Fruit fly (Drosophila melanogaster) whole organism, wandering third instar larva: ENCODE measurements around the gene Ctu2.
A peak's percentile ranks its signal among the peaks of the same experiment; 100 is the strongest.

Experiments used
- Abd-B ChIP-seq: fragments of >200 bp; optimal IDR thresholded peaks from 2 replicates; lab custom pipeline; 2017; ENCODE audit warnings: missing biosample characterization, missing genetic modification characterization
- CG32264 ChIP-seq: fragments of 200-800 bp; sonication (Bioruptor generic); optimal IDR thresholded peaks from 2 replicates; lab custom pipeline; 2016; ENCODE audit warnings: missing biosample characterization, missing genetic modification characterization
- CG9705 ChIP-seq: fragments of 200-800 bp; sonication (Bioruptor generic); optimal IDR thresholded peaks from 2 replicates; lab custom pipeline; 2018; ENCODE audit warnings: missing biosample characterization, mild to moderate bottlenecking, missing genetic modification characterization
- CrebA ChIP-seq: fragments of 200-800 bp; sonication (Bioruptor generic); optimal IDR thresholded peaks from 2 replicates; lab custom pipeline; 2016; ENCODE audit warnings: missing biosample characterization, mild to moderate bottlenecking, missing genetic modification characterization, borderline replicate concordance
- Dfd ChIP-seq: fragments of >200 bp; optimal IDR thresholded peaks from 2 replicates; lab custom pipeline; 2017; ENCODE audit warnings: missing biosample characterization, missing genetic modification characterization
- Dif ChIP-seq: fragments of 200-275, 200-300 bp; sonication (Bioruptor generic); optimal IDR thresholded peaks from 2 replicates; lab custom pipeline; 2018; ENCODE audit warnings: missing biosample characterization, missing genetic modification characterization; ENCODE audit not compliant: partially characterized antibody
- GATAd ChIP-seq: sonication (Bioruptor generic); optimal IDR thresholded peaks from 2 replicates; lab custom pipeline; 2016; ENCODE audit warnings: missing biosample characterization, missing genetic modification characterization
- HLH106 ChIP-seq: fragments of 200-800 bp; optimal IDR thresholded peaks from 3 replicates; lab custom pipeline; 2019; ENCODE audit warnings: missing biosample characterization, mild to moderate bottlenecking, missing genetic modification characterization, moderate library complexity
- Hnf4 ChIP-seq: fragments of 200-800 bp; sonication (Bioruptor generic); optimal IDR thresholded peaks from 2 replicates; lab custom pipeline; 2016; ENCODE audit warnings: missing biosample characterization, mild to moderate bottlenecking, missing genetic modification characterization
- Hr78 ChIP-seq: fragments of >200 bp; optimal IDR thresholded peaks from 2 replicates; lab custom pipeline; 2017; ENCODE audit warnings: missing biosample characterization, missing genetic modification characterization
- Hr83 ChIP-seq: fragments of 200-300 bp; sonication (Bioruptor generic); optimal IDR thresholded peaks from 2 replicates; lab custom pipeline; 2016; ENCODE audit warnings: missing biosample characterization, mild to moderate bottlenecking, missing genetic modification characterization, moderate library complexity; ENCODE audit not compliant: poor library complexity, severe bottlenecking
- Jra ChIP-seq: sonication (Bioruptor generic); optimal IDR thresholded peaks from 2 replicates; lab custom pipeline; 2016; ENCODE audit warnings: missing biosample characterization, missing genetic modification characterization
- Mio ChIP-seq: sonication (Bioruptor generic); optimal IDR thresholded peaks from 2 replicates; lab custom pipeline; 2016; ENCODE audit warnings: missing biosample characterization, missing genetic modification characterization
- Myc ChIP-seq: fragments of >200 bp; optimal IDR thresholded peaks from 2 replicates; lab custom pipeline; 2017
- N ChIP-seq: fragments of >200 bp; optimal IDR thresholded peaks from 2 replicates; lab custom pipeline; 2018; ENCODE audit warnings: missing biosample characterization, missing external identifiers, missing genetic modification characterization
- OdsH ChIP-seq: fragments of 200-800 bp; sonication (Bioruptor generic); optimal IDR thresholded peaks from 2 replicates; lab custom pipeline; 2016; ENCODE audit warnings: missing biosample characterization, mild to moderate bottlenecking, missing genetic modification characterization
- Rel ChIP-seq, 2 experiments: fragments of 200-800 bp; sonication (Bioruptor generic) in 1 of 2; optimal IDR thresholded peaks; 2 replicates in 1 of 2; 3 replicates in 1 of 2; lab custom pipeline; 2016 to 2019; ENCODE audit warnings: mild to moderate bottlenecking in 2 of 2, missing biosample characterization in 2 of 2, missing genetic modification characterization in 2 of 2, moderate library complexity in 1 of 2
- Sp1 ChIP-seq: fragments of 200-800 bp; sonication (Bioruptor generic); optimal IDR thresholded peaks from 3 replicates; lab custom pipeline; 2019; ENCODE audit warnings: missing biosample characterization, mild to moderate bottlenecking, missing genetic modification characterization, moderate library complexity
- Vsx2 ChIP-seq: fragments of 200-300, 225-300 bp; sonication (Bioruptor generic); optimal IDR thresholded peaks from 2 replicates; lab custom pipeline; 2018; ENCODE audit warnings: missing biosample characterization, missing genetic modification characterization; ENCODE audit not compliant: partially characterized antibody
- br ChIP-seq: fragments of 200-800 bp; sonication (Bioruptor generic); optimal IDR thresholded peaks from 2 replicates; lab custom pipeline; 2016; ENCODE audit warnings: missing biosample characterization, missing genetic modification characterization
- brk ChIP-seq: fragments of 200-800 bp; sonication (Bioruptor generic); optimal IDR thresholded peaks from 2 replicates; lab custom pipeline; 2016; ENCODE audit warnings: missing biosample characterization, mild to moderate bottlenecking, missing genetic modification characterization
- dl ChIP-seq, 2 experiments: fragments of 175-275, 200-275 bp in 1 of 2; fragments of 200-275 bp in 1 of 2; sonication (Bioruptor generic); optimal IDR thresholded peaks; lab custom pipeline; 2018; ENCODE audit warnings: mild to moderate bottlenecking in 2 of 2, missing biosample characterization in 2 of 2, missing genetic modification characterization in 2 of 2, moderate library complexity in 2 of 2; ENCODE audit not compliant: partially characterized antibody in 2 of 2, insufficient read depth in 1 of 2
- dmrt93B ChIP-seq: fragments of 200-800 bp; sonication (Bioruptor generic); optimal IDR thresholded peaks from 2 replicates; lab custom pipeline; 2018; ENCODE audit warnings: missing biosample characterization, mild to moderate bottlenecking, missing genetic modification characterization
- dsf ChIP-seq: sonication (Bioruptor generic); optimal IDR thresholded peaks from 2 replicates; lab custom pipeline; 2016; ENCODE audit warnings: missing biosample characterization, missing genetic modification characterization, borderline replicate concordance
- ey ChIP-seq: fragments of 200-800 bp; sonication (Bioruptor generic); optimal IDR thresholded peaks from 2 replicates; lab custom pipeline; 2016; ENCODE audit warnings: missing biosample characterization, missing genetic modification characterization
- foxo ChIP-seq, 2 experiments: fragments of 200-800 bp; sonication (Bioruptor generic); optimal IDR thresholded peaks; 2 replicates in 1 of 2; 3 replicates in 1 of 2; lab custom pipeline; 2016 to 2017; ENCODE audit warnings: missing biosample characterization in 2 of 2, missing genetic modification characterization in 2 of 2
- fru ChIP-seq: fragments of 200-800 bp; sonication (Bioruptor generic); optimal IDR thresholded peaks from 3 replicates; lab custom pipeline; 2016; ENCODE audit warnings: missing biosample characterization, mild to moderate bottlenecking, missing genetic modification characterization
- h ChIP-seq: fragments of 200-800 bp; sonication (Bioruptor generic); optimal IDR thresholded peaks from 3 replicates; lab custom pipeline; 2016; ENCODE audit warnings: missing biosample characterization, mild to moderate bottlenecking, missing genetic modification characterization
- jim ChIP-seq: fragments of 175-275, 200-325 bp; sonication (Bioruptor generic); optimal IDR thresholded peaks from 2 replicates; lab custom pipeline; 2016; ENCODE audit warnings: missing biosample characterization, mild to moderate bottlenecking, missing genetic modification characterization
- lola ChIP-seq: fragments of >200 bp; optimal IDR thresholded peaks from 2 replicates; lab custom pipeline; 2017; ENCODE audit warnings: missing biosample characterization, missing genetic modification characterization
- pan ChIP-seq: fragments of >200 bp; optimal IDR thresholded peaks from 2 replicates; lab custom pipeline; 2017
- psq ChIP-seq: fragments of 200-800 bp; sonication (Bioruptor generic); optimal IDR thresholded peaks from 3 replicates; lab custom pipeline; 2017; ENCODE audit warnings: missing biosample characterization, mild to moderate bottlenecking, missing genetic modification characterization, moderate library complexity
- rgr ChIP-seq: fragments of 200-800 bp; sonication (Bioruptor generic); optimal IDR thresholded peaks from 3 replicates; lab custom pipeline; 2016; ENCODE audit warnings: missing biosample characterization, mild to moderate bottlenecking, missing genetic modification characterization
- sage ChIP-seq: fragments of 200-800 bp; sonication (Bioruptor generic); optimal IDR thresholded peaks from 2 replicates; lab custom pipeline; 2016; ENCODE audit warnings: missing biosample characterization, mild to moderate bottlenecking, missing genetic modification characterization
- sv ChIP-seq: fragments of 200-800 bp; sonication (Bioruptor generic); optimal IDR thresholded peaks from 3 replicates; lab custom pipeline; 2016; ENCODE audit warnings: missing biosample characterization, missing genetic modification characterization
- tai ChIP-seq: sonication (Bioruptor generic); optimal IDR thresholded peaks from 2 replicates; lab custom pipeline; 2016; ENCODE audit warnings: missing biosample characterization, missing genetic modification characterization
- usp ChIP-seq: fragments of >200 bp; optimal IDR thresholded peaks from 2 replicates; lab custom pipeline; 2017; ENCODE audit warnings: missing biosample characterization, missing genetic modification characterization
- woc ChIP-seq: sonication (Bioruptor generic); optimal IDR thresholded peaks from 2 replicates; lab custom pipeline; 2016; ENCODE audit warnings: missing biosample characterization, mild to moderate bottlenecking, missing genetic modification characterization

Ctu2 gene

DNA sequence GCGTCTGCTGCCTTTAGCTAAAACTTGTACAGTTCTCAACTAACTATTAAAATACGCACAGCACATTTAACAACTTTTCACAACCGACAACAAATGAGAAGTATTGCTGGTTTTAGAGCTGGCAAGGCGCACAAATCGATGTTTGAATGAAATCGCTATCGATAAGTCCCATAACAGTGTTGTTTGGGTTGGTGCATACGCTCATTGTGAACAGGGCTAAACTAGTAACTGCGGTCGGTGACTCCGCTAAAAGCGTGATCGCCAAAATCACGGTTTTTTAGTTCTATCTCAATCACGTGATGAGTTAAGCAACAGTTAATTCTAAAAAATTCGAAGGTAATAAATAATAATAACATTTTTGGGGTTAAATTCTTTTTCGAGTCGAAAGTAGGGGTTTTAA is 39.7 kb downstream of the Ctu2 start, which contains the start of gene Top2:
TSS of gene Top2 (minus strand) at position 110 of the 400 bp plus-strand sequence.
- TF ChIP-seq woc (GFP tag; lab: Kevin White, UChicago) (peak; percentile 6), dsf (GFP tag; lab: Kevin White, UChicago) (no peak), HLH106 (tag; lab: Kevin White, UChicago) (peak; percentile 32), foxo (GFP tag; optimal IDR thresholded peaks at IDR 0.05; lab: Kevin White, UChicago) (peak in 1 of 2 experiments; percentile 23), tai (no peak), Rel (GFP tag; optimal IDR thresholded peaks at IDR 0.05; lab: Kevin White, UChicago) (no peak), Rel (tag; optimal IDR thresholded peaks at IDR 0.05; lab: Kevin White, UChicago) (peak; percentile 29), Vsx2 (GFP tag; lab: Kevin White, UChicago) (peak; percentile 9), h (GFP tag; lab: Kevin White, UChicago) (peak; percentile 60), sv (no peak), dl (GFP tag; optimal IDR thresholded peaks at IDR 0.05; lab: Kevin White, UChicago; ENCODE audit: insufficient read depth in 1 of 2, partially characterized antibody in 2 of 2) (no peak), rgr (peak; percentile 7), Jra (peak; percentile 16), Hnf4 (peak; percentile 66), Hr83 (GFP tag; lab: Kevin White, UChicago) (peak; percentile 69)

DNA sequence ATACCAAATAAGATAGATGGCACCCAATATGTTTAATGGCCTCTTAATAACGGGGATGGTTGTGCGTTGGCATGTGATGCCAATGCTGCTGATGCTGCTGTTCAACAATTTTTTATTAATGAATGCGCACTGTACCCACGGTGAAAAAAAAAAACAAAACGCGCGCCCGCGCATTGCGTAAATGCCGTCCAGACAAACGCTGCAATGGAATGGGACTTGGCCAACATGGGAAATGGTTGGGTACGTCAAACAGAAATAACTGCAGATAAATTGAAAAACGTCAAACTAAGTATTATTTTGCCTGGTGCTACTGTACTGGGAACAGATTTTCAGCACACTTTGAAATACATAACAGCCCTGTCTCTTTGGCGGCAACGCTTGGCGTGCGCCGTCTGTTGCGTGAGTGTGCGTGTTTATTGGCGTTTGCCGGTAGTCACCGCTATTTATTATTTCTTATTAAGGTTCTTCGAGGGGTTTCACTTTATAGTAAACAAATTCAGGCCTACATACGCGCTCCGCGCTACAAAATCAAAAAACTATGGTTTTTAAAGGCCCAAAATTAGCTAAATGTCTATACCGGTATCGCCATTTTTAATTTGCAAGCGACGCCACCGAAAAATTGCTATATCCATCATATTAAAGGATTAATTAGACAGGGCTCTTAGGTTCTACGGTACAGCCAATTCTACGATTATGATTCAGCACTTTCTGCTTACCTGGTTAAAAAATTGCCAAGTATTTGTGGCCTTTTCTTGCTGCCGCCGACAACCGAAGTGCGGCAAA is 40.3 kb downstream of the Ctu2 start:
- TF ChIP-seq pan (lab: Kevin White, UChicago), result no peak
- peak; percentile 89 for TF ChIP-seq h (GFP tag; lab: Kevin White, UChicago)
- peak; percentile 6 for TF ChIP-seq Myc
- TF ChIP-seq woc (GFP tag; lab: Kevin White, UChicago), result peak; percentile 33
- no peak for TF ChIP-seq Rel (GFP tag; optimal IDR thresholded peaks at IDR 0.05; lab: Kevin White, UChicago)
- no peak for TF ChIP-seq Rel (tag; optimal IDR thresholded peaks at IDR 0.05; lab: Kevin White, UChicago)
- no peak for TF ChIP-seq br (GFP tag; lab: Kevin White, UChicago)
- no peak for TF ChIP-seq sv
- no peak for TF ChIP-seq CrebA (GFP tag; lab: Kevin White, UChicago)
- peak in 1 of 2 experiments; percentile 35 for TF ChIP-seq foxo (GFP tag; optimal IDR thresholded peaks at IDR 0.05; lab: Kevin White, UChicago)
- peak; percentile 6 for TF ChIP-seq ey
- TF ChIP-seq HLH106 (tag; lab: Kevin White, UChicago), result peak; percentile 2
- peak; percentile 26 for TF ChIP-seq OdsH (GFP tag; lab: Kevin White, UChicago)
- no peak for TF ChIP-seq sage (GFP tag; lab: Kevin White, UChicago)
- TF ChIP-seq, all 38 proteins: peak for 7

DNA sequence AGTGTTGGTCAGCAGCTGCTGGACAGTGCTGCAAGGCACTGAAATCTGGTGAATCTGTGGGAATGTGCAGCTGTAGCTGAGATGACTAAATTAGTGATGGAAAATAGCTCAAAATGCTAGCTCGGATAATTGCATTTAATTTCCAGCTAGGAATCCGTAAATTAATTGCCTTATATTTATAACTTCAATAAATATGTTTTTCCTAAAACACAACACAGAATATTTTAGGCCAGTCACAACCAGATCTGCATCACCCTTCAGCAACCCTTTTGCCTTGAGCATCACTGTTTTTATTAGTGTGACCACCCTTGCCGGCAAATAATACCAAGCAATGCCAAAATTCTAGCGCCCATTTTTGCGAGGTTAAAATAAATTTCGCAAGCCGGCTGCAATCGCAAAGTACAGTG is 48.3 kb downstream of the Ctu2 start, which contains the start of gene Hs2st:
TSS of gene Hs2st (minus strand) at position 17 of the 407 bp plus-strand sequence.
- no peak for TF ChIP-seq Hr78 (GFP tag; lab: Kevin White, UChicago)
- peak; percentile 94 for TF ChIP-seq sv
- TF ChIP-seq rgr, result peak; percentile 96
- no peak for TF ChIP-seq sage (GFP tag; lab: Kevin White, UChicago)
- peak; percentile 31 for TF ChIP-seq Rel (GFP tag; optimal IDR thresholded peaks at IDR 0.05; lab: Kevin White, UChicago)
- TF ChIP-seq Rel (tag; optimal IDR thresholded peaks at IDR 0.05; lab: Kevin White, UChicago), result peak; percentile 85
- TF ChIP-seq foxo (GFP tag; optimal IDR thresholded peaks at IDR 0.05; lab: Kevin White, UChicago), result peak; percentile 57 to 97
- peak; percentile 87 for TF ChIP-seq Hr83 (GFP tag; lab: Kevin White, UChicago)
- peak; percentile 94 for TF ChIP-seq dmrt93B (GFP tag; lab: Kevin White, UChicago)
- TF ChIP-seq CG32264, result peak; percentile 84
- peak; percentile 96 for TF ChIP-seq Jra
- TF ChIP-seq br (GFP tag; lab: Kevin White, UChicago), result peak; percentile 94
- TF ChIP-seq tai, result no peak
- TF ChIP-seq N (GFP tag; lab: Kevin White, UChicago), result no peak
- TF ChIP-seq dl (GFP tag; optimal IDR thresholded peaks at IDR 0.05; lab: Kevin White, UChicago; ENCODE audit: insufficient read depth in 1 of 2, partially characterized antibody in 2 of 2), result no peak
- peak; percentile 92 for TF ChIP-seq dsf (GFP tag; lab: Kevin White, UChicago)
- peak; percentile 73 for TF ChIP-seq Mio (GFP tag; lab: Kevin White, UChicago)
- TF ChIP-seq HLH106 (tag; lab: Kevin White, UChicago), result peak; percentile 95
- TF ChIP-seq Sp1 (GFP tag; lab: Kevin White, UChicago), result peak; percentile 89
- TF ChIP-seq GATAd (GFP tag; lab: Kevin White, UChicago), result peak; percentile 92
- peak; percentile 87 for TF ChIP-seq psq
- no peak for TF ChIP-seq brk (GFP tag; lab: Kevin White, UChicago)
- peak; percentile 95 for TF ChIP-seq ey
- peak; percentile 96 for TF ChIP-seq h (GFP tag; lab: Kevin White, UChicago)
- TF ChIP-seq lola (GFP tag; lab: Kevin White, UChicago), result no peak
- TF ChIP-seq fru (GFP tag; lab: Kevin White, UChicago), result peak; percentile 95
- TF ChIP-seq Hnf4, result peak; percentile 97
- TF ChIP-seq CG9705 (GFP tag; lab: Kevin White, UChicago), result peak; percentile 94
- TF ChIP-seq Myc, result peak; percentile 99
- TF ChIP-seq jim (GFP tag; lab: Kevin White, UChicago), result peak; percentile 88
- no peak for TF ChIP-seq Vsx2 (GFP tag; lab: Kevin White, UChicago)
- no peak for TF ChIP-seq Dif (GFP tag; lab: Kevin White, UChicago)
- TF ChIP-seq CrebA (GFP tag; lab: Kevin White, UChicago), result no peak
- TF ChIP-seq woc (GFP tag; lab: Kevin White, UChicago), result peak; percentile 98
- no peak for TF ChIP-seq Abd-B (GFP tag; lab: Kevin White, UChicago)
- no peak for TF ChIP-seq Dfd
- TF ChIP-seq usp (GFP tag; lab: Kevin White, UChicago), result no peak
- no peak for TF ChIP-seq pan (lab: Kevin White, UChicago)
- peak; percentile 94 for TF ChIP-seq OdsH (GFP tag; lab: Kevin White, UChicago)
